Fruit fly (Drosophila melanogaster) whole organism, embryonic: ENCODE measurements around the gene CG4658.

Experiments used
- CG12071 ChIP-seq: fragments of 200-800 bp; sonication (Bioruptor generic); optimal IDR thresholded peaks from 3 replicates; lab custom pipeline; 2018; ENCODE audit warnings: missing biosample characterization, mild to moderate bottlenecking, missing genetic modification characterization
- CG12299 ChIP-seq: fragments of 200-800 bp; sonication (Bioruptor generic); optimal IDR thresholded peaks from 2 replicates; lab custom pipeline; 2018; ENCODE audit warnings: missing biosample characterization, mild to moderate bottlenecking, missing genetic modification characterization
- CG15011 ChIP-seq: fragments of 200-800 bp; sonication (Bioruptor generic); optimal IDR thresholded peaks from 3 replicates; lab custom pipeline; 2018; ENCODE audit warnings: missing biosample characterization, mild to moderate bottlenecking, missing genetic modification characterization
- CG17361 ChIP-seq: fragments of 200-800 bp; sonication (Bioruptor generic); IDR thresholded peaks from 3 replicates; pipeline ENCODE4 v1.3.6; 2022; ENCODE audit warnings: missing biosample characterization, missing genetic modification characterization
- CG18262 ChIP-seq: fragments of 200-800 bp; optimal IDR thresholded peaks from 3 replicates; lab custom pipeline; 2019; ENCODE audit warnings: missing biosample characterization, mild to moderate bottlenecking, missing genetic modification characterization, moderate library complexity
- CG18476 ChIP-seq: fragments of 200-800 bp; sonication (Bioruptor generic); optimal IDR thresholded peaks from 2 replicates; lab custom pipeline; 2016; ENCODE audit warnings: missing biosample characterization, mild to moderate bottlenecking, missing genetic modification characterization
- CG18599 ChIP-seq: fragments of 200-800 bp; sonication (Bioruptor generic); optimal IDR thresholded peaks from 3 replicates; lab custom pipeline; 2017; ENCODE audit warnings: missing biosample characterization, missing genetic modification characterization, mild to moderate bottlenecking, moderate library complexity, missing genetic modification reagents
- CG34224 ChIP-seq: fragments of 200-800 bp; sonication (Bioruptor generic); IDR thresholded peaks from 3 replicates; pipeline ENCODE4 v1.3.6; 2022; ENCODE audit warnings: missing biosample characterization, missing genetic modification characterization; ENCODE audit not compliant: partially characterized antibody
- CG34376 ChIP-seq: fragments of 200-800 bp; sonication (Bioruptor generic); optimal IDR thresholded peaks from 2 replicates; lab custom pipeline; 2018; ENCODE audit warnings: missing biosample characterization, mild to moderate bottlenecking, missing genetic modification characterization
- CG34422 ChIP-seq: fragments of 200-800 bp; sonication (Bioruptor generic); IDR thresholded peaks from 3 replicates; pipeline ENCODE4 v1.3.6; 2022; ENCODE audit warnings: missing biosample characterization, missing genetic modification characterization
- CG7987 ChIP-seq: fragments of 200-800 bp; sonication (Bioruptor generic); optimal IDR thresholded peaks from 2 replicates; lab custom pipeline; 2018; ENCODE audit warnings: missing biosample characterization, mild to moderate bottlenecking, missing genetic modification characterization, moderate library complexity
- CG8924 ChIP-seq: fragments of 200-800 bp; optimal IDR thresholded peaks from 3 replicates; lab custom pipeline; 2019; ENCODE audit warnings: missing biosample characterization, mild to moderate bottlenecking, missing genetic modification characterization, moderate library complexity
- CG8944 ChIP-seq: fragments of 200-800 bp; sonication (Bioruptor generic); optimal IDR thresholded peaks from 3 replicates; lab custom pipeline; 2016; ENCODE audit warnings: missing biosample characterization, missing genetic modification characterization
- CG9932 ChIP-seq: fragments of 200-800 bp; sonication (Bioruptor generic); IDR thresholded peaks from 2 replicates; pipeline ENCODE4 v1.3.6; 2022; ENCODE audit warnings: missing biosample characterization, missing genetic modification characterization
- CrebB ChIP-seq: fragments of 200-800 bp; sonication (Bioruptor generic); optimal IDR thresholded peaks from 3 replicates; lab custom pipeline; 2018; ENCODE audit warnings: missing biosample characterization, mild to moderate bottlenecking, missing genetic modification characterization
- Fer1 ChIP-seq: fragments of 200-800 bp; sonication (Bioruptor generic); optimal IDR thresholded peaks from 2 replicates; lab custom pipeline; 2017; ENCODE audit warnings: missing biosample characterization, mild to moderate bottlenecking, missing genetic modification characterization
- Hand ChIP-seq: fragments of 200-800 bp; sonication (Bioruptor generic); optimal IDR thresholded peaks from 2 replicates; lab custom pipeline; 2017; ENCODE audit warnings: mild to moderate bottlenecking, missing biosample characterization, missing genetic modification reagents, missing genetic modification characterization
- Hmx ChIP-seq: fragments of 200-800 bp; sonication (Bioruptor generic); optimal IDR thresholded peaks from 2 replicates; lab custom pipeline; 2016; ENCODE audit warnings: missing biosample characterization, missing genetic modification characterization
- Opbp ChIP-seq: fragments of 200-800 bp; sonication (Bioruptor generic); IDR thresholded peaks from 3 replicates; pipeline ENCODE4 v1.3.6; 2022; ENCODE audit warnings: missing biosample characterization, missing genetic modification characterization; ENCODE audit not compliant: partially characterized antibody
- Poxn ChIP-seq: fragments of 200-800 bp; sonication (Bioruptor generic); IDR thresholded peaks from 2 replicates; pipeline ENCODE4 v1.3.6; 2022; ENCODE audit warnings: missing biosample characterization, missing genetic modification characterization
- crol ChIP-seq: fragments of 200-800 bp; sonication (Bioruptor generic); IDR thresholded peaks from 2 replicates; pipeline ENCODE4 v1.3.6; 2022; ENCODE audit warnings: missing biosample characterization, missing genetic modification characterization
- dan ChIP-seq: fragments of 200-800 bp; sonication (Bioruptor generic); IDR thresholded peaks from 2 replicates; pipeline ENCODE4 v1.3.6; 2022; ENCODE audit warnings: missing biosample characterization, missing genetic modification characterization
- dpn ChIP-seq, 2 experiments: fragments of 200-800 bp; sonication (Bioruptor generic); optimal IDR thresholded peaks; 3 replicates each; lab custom pipeline; 2016; ENCODE audit warnings: missing biosample characterization in 2 of 2, missing genetic modification characterization in 2 of 2
- gfzf ChIP-seq: fragments of 200-800 bp; sonication (Bioruptor generic); optimal IDR thresholded peaks from 2 replicates; lab custom pipeline; 2016; ENCODE audit warnings: missing biosample characterization, mild to moderate bottlenecking, missing genetic modification characterization, moderate library complexity
- kni ChIP-seq: fragments of 200-800 bp; sonication (Bioruptor generic); optimal IDR thresholded peaks from 3 replicates; lab custom pipeline; 2017; ENCODE audit warnings: mild to moderate bottlenecking, missing biosample characterization, missing genetic modification reagents, missing genetic modification characterization
- lab ChIP-seq: fragments of 200-800 bp; sonication (Bioruptor generic); optimal IDR thresholded peaks from 3 replicates; lab custom pipeline; 2017; ENCODE audit warnings: missing biosample characterization, missing genetic modification characterization, mild to moderate bottlenecking, moderate library complexity, missing genetic modification reagents
- maf-S ChIP-seq: fragments of 200-800 bp; sonication (Bioruptor generic); optimal IDR thresholded peaks from 2 replicates; lab custom pipeline; 2016; ENCODE audit warnings: missing biosample characterization, missing genetic modification characterization
- nmo ChIP-seq: fragments of 200-800 bp; sonication (Bioruptor generic); optimal IDR thresholded peaks from 2 replicates; lab custom pipeline; 2018; ENCODE audit warnings: missing biosample characterization, mild to moderate bottlenecking, missing genetic modification characterization, moderate library complexity
- odd ChIP-seq: fragments of 200-800 bp; sonication (Bioruptor generic); optimal IDR thresholded peaks from 2 replicates; lab custom pipeline; 2017; ENCODE audit warnings: missing biosample characterization, mild to moderate bottlenecking, missing genetic modification characterization
- org-1 ChIP-seq: fragments of 200-800 bp; sonication (Bioruptor generic); optimal IDR thresholded peaks from 2 replicates; lab custom pipeline; 2017; ENCODE audit warnings: missing biosample characterization, missing genetic modification characterization
- p53 ChIP-seq: fragments of 200-800 bp; sonication (Bioruptor generic); optimal IDR thresholded peaks from 2 replicates; lab custom pipeline; 2016; ENCODE audit warnings: missing biosample characterization, missing genetic modification characterization
- row ChIP-seq: fragments of 200-800 bp; sonication (Bioruptor generic); IDR thresholded peaks from 3 replicates; pipeline ENCODE4 v1.3.6; 2022; ENCODE audit warnings: missing biosample characterization, missing genetic modification characterization
- run ChIP-seq: fragments of 200-800 bp; sonication (Bioruptor generic); optimal IDR thresholded peaks from 3 replicates; lab custom pipeline; 2018; ENCODE audit warnings: missing biosample characterization, mild to moderate bottlenecking, missing genetic modification characterization
- seq ChIP-seq: fragments of 200-800 bp; sonication (Bioruptor generic); IDR thresholded peaks from 2 replicates; pipeline ENCODE4 v1.3.6; 2022; ENCODE audit warnings: missing biosample characterization, missing genetic modification characterization
- shn ChIP-seq: fragments of 200-800 bp; sonication (Bioruptor generic); optimal IDR thresholded peaks from 3 replicates; lab custom pipeline; 2016; ENCODE audit warnings: missing biosample characterization, missing genetic modification characterization
- sisA ChIP-seq: fragments of 200-800 bp; sonication (Bioruptor generic); IDR thresholded peaks from 2 replicates; pipeline ENCODE4 v1.3.6; 2022; ENCODE audit warnings: missing biosample characterization, missing genetic modification characterization
- trh ChIP-seq: fragments of 200-800 bp; sonication (Bioruptor generic); optimal IDR thresholded peaks from 2 replicates; lab custom pipeline; 2016; ENCODE audit warnings: missing biosample characterization, missing genetic modification characterization
- ttk ChIP-seq: fragments of 200-800 bp; sonication (Bioruptor generic); IDR thresholded peaks from 2 replicates; pipeline ENCODE4 v2.1.2; 2022; ENCODE audit warnings: missing biosample characterization, missing genetic modification characterization
- vvl ChIP-seq: fragments of 200-800 bp; sonication (Bioruptor generic); IDR thresholded peaks from 2 replicates; pipeline ENCODE4 v1.3.6; 2022; ENCODE audit warnings: missing biosample characterization, missing genetic modification characterization

Gene CG4658

dm6 chr2L:9956993-9957652, at the start of gene CG4658, which contains the start of gene CG5846 (continued):
- TF ChIP-seq CG18599 (peak; percentile 91), dpn (GFP tag; optimal IDR thresholded peaks at IDR 0.05; lab: Kevin White, UChicago) (peak; percentile 81 to 95), dan (GFP tag; lab: Robert Waterston, UW) (peak; percentile 50; the same call in 1 of the 2 replicates), gfzf (GFP tag; lab: Kevin White, UChicago) (peak; percentile 81), kni (GFP tag; lab: Kevin White, UChicago) (peak; percentile 29), ttk (GFP tag; lab: Robert Waterston, UW) (peak; percentile 96), seq (GFP tag; lab: Robert Waterston, UW) (peak; percentile 80), CG18476 (peak; percentile 90), CG15011 (GFP tag; lab: Kevin White, UChicago) (peak; percentile 86), CG12299 (peak; percentile 90), sisA (GFP tag; lab: Robert Waterston, UW) (peak; percentile 93), CG18262 (peak; percentile 97), trh (peak; percentile 80), org-1 (peak; percentile 85), CG9932 (GFP tag; lab: Robert Waterston, UW) (peak; percentile 90), odd (peak; percentile 89), crol (GFP tag; lab: Robert Waterston, UW) (peak; percentile 39; the same call in 1 of the 2 replicates), Hand (GFP tag; lab: Kevin White, UChicago) (peak; percentile 79), CG17361 (GFP tag; lab: Robert Waterston, UW) (peak; percentile 96), CG8924 (tag; lab: Kevin White, UChicago) (peak; percentile 96), run (tag; lab: Kevin White, UChicago) (peak; percentile 95), CG34422 (GFP tag; lab: Robert Waterston, UW) (peak; percentile 96), Hmx (GFP tag; lab: Kevin White, UChicago) (peak; percentile 73), CrebB (tag; lab: Kevin White, UChicago) (peak; percentile 76), maf-S (peak; percentile 62), CG34224 (no peak), nmo (GFP tag; lab: Kevin White, UChicago) (peak; percentile 97), Fer1 (GFP tag; lab: Kevin White, UChicago) (peak; percentile 88), vvl (GFP tag; lab: Robert Waterston, UW) (peak; percentile 98), CG34376 (peak; percentile 70), p53 (GFP tag; lab: Kevin White, UChicago) (peak; percentile 62), CG7987 (peak; percentile 68), lab (GFP tag; lab: Kevin White, UChicago) (peak; percentile 94), row (peak; percentile 99), Opbp (GFP tag; lab: Robert Waterston, UW) (no peak), Poxn (GFP tag; lab: Robert Waterston, UW) (peak; percentile 62), CG8944 (GFP tag; lab: Kevin White, UChicago) (peak; percentile 80), CG12071 (GFP tag; lab: Kevin White, UChicago) (peak; percentile 66), shn (peak; percentile 79)
